Worm (Caenorhabditis elegans) whole organism, L3 larva: ENCODE data around the gene Y49A3A.3.

Experiments used
- R02D3.7 ChIP-seq: fragments of 150-350 bp; optimal IDR thresholded peaks from 2 replicates; lab custom pipeline; 2014; ENCODE audit warnings: missing biosample characterization, missing genetic modification characterization
- aly-2 ChIP-seq: fragments of 150-350 bp; optimal IDR thresholded peaks from 2 replicates; lab custom pipeline; 2014; ENCODE audit warnings: missing biosample characterization, missing genetic modification characterization
- ama-1 ChIP-seq: fragments of 150-350 bp; optimal IDR thresholded peaks from 2 replicates; lab custom pipeline; 2018
- ceh-16 ChIP-seq: sonication (generic microtip); optimal IDR thresholded peaks from 2 replicates; lab custom pipeline; 2017; ENCODE audit warnings: missing biosample characterization, missing genetic modification characterization
- ceh-28 ChIP-seq: fragments of 150-350 bp; optimal IDR thresholded peaks from 2 replicates; lab custom pipeline; 2014; ENCODE audit warnings: missing biosample characterization, missing genetic modification reagents, missing genetic modification characterization
- ceh-82 ChIP-seq: fragments of 150-350 bp; optimal IDR thresholded peaks from 2 replicates; lab custom pipeline; 2014; ENCODE audit warnings: missing biosample characterization, missing genetic modification characterization
- daf-12 ChIP-seq: fragments of 150-350 bp; optimal IDR thresholded peaks from 2 replicates; lab custom pipeline; 2014; ENCODE audit warnings: missing biosample characterization, missing genetic modification reagents, missing genetic modification characterization
- egl-27 ChIP-seq: sonication (generic microtip); optimal IDR thresholded peaks from 4 replicates; lab custom pipeline; 2017; ENCODE audit warnings: missing biosample characterization, missing genetic modification reagents, missing genetic modification characterization
- elt-1 ChIP-seq: fragments of 150-350 bp; optimal IDR thresholded peaks from 2 replicates; lab custom pipeline; 2014; ENCODE audit warnings: missing biosample characterization, missing genetic modification characterization
- elt-2 ChIP-seq: sonication (generic microtip); optimal IDR thresholded peaks from 2 replicates; lab custom pipeline; 2016; ENCODE audit warnings: missing genetic modification reagents, mild to moderate bottlenecking, missing genetic modification characterization, missing compliant biosample characterization
- eor-1 ChIP-seq, 2 experiments: fragments of 150-350 bp; optimal IDR thresholded peaks; 2 replicates each; lab custom pipeline; 2014 to 2018; ENCODE audit warnings: missing biosample characterization in 2 of 2, missing genetic modification characterization in 2 of 2
- fkh-2 ChIP-seq: fragments of 150-350 bp; optimal IDR thresholded peaks from 2 replicates; lab custom pipeline; 2014; ENCODE audit warnings: missing biosample characterization, missing genetic modification reagents, missing genetic modification characterization
- fos-1 ChIP-seq: fragments of 150-350 bp; optimal IDR thresholded peaks from 2 replicates; lab custom pipeline; 2014; ENCODE audit warnings: missing biosample characterization, missing genetic modification characterization
- hmg-11 ChIP-seq: sonication (generic microtip); optimal IDR thresholded peaks from 2 replicates; lab custom pipeline; 2016; ENCODE audit warnings: missing genetic modification characterization, missing compliant biosample characterization
- jun-1 ChIP-seq: fragments of 150-350 bp; optimal IDR thresholded peaks from 2 replicates; lab custom pipeline; 2014; ENCODE audit warnings: missing biosample characterization, missing genetic modification reagents, missing genetic modification characterization
- lin-15B ChIP-seq: fragments of 150-350 bp; optimal IDR thresholded peaks from 2 replicates; lab custom pipeline; 2014; ENCODE audit warnings: missing biosample characterization, missing genetic modification characterization
- lin-39 ChIP-seq: fragments of 150-350 bp; optimal IDR thresholded peaks from 2 replicates; lab custom pipeline; 2018; ENCODE audit warnings: missing biosample characterization, missing genetic modification reagents, missing genetic modification characterization
- lsy-12 ChIP-seq: sonication (generic microtip); optimal IDR thresholded peaks from 2 replicates; lab custom pipeline; 2016; ENCODE audit warnings: mild to moderate bottlenecking, missing genetic modification characterization, missing compliant biosample characterization
- mdl-1 ChIP-seq: fragments of 150-350 bp; optimal IDR thresholded peaks from 2 replicates; lab custom pipeline; 2014; ENCODE audit warnings: missing biosample characterization, missing genetic modification characterization
- mml-1 ChIP-seq: fragments of 150-350 bp; sonication (generic microtip); optimal IDR thresholded peaks from 3 replicates; lab custom pipeline; 2014; ENCODE audit warnings: missing biosample characterization, missing genetic modification characterization
- nfya-1 ChIP-seq: sonication (generic microtip); optimal IDR thresholded peaks from 2 replicates; lab custom pipeline; 2017; ENCODE audit warnings: missing genetic modification characterization, mild to moderate bottlenecking, missing compliant biosample characterization, antibody characterized with exemption, moderate library complexity; ENCODE audit not compliant: insufficient read depth
- nhr-11 ChIP-seq: fragments of 150-350 bp; optimal IDR thresholded peaks from 2 replicates; lab custom pipeline; 2014; ENCODE audit warnings: missing biosample characterization, missing genetic modification characterization
- nhr-12 ChIP-seq: fragments of 150-350 bp; optimal IDR thresholded peaks from 2 replicates; lab custom pipeline; 2014; ENCODE audit warnings: missing biosample characterization, missing genetic modification characterization
- nhr-23 ChIP-seq: fragments of 150-350 bp; optimal IDR thresholded peaks from 2 replicates; lab custom pipeline; 2014; ENCODE audit warnings: missing biosample characterization, missing genetic modification reagents, missing genetic modification characterization
- nhr-25 ChIP-seq: sonication (generic microtip); optimal IDR thresholded peaks from 2 replicates; lab custom pipeline; 2017; ENCODE audit warnings: missing biosample characterization, missing genetic modification characterization
- nhr-43 ChIP-seq: sonication (generic microtip); optimal IDR thresholded peaks from 2 replicates; lab custom pipeline; 2016; ENCODE audit warnings: mild to moderate bottlenecking, missing genetic modification characterization, missing compliant biosample characterization; ENCODE audit not compliant: poor library complexity, severe bottlenecking
- nhr-67 ChIP-seq: fragments of 150-350 bp; optimal IDR thresholded peaks from 2 replicates; lab custom pipeline; 2014; ENCODE audit warnings: missing biosample characterization, missing genetic modification characterization
- nhr-77 ChIP-seq: fragments of 150-350 bp; optimal IDR thresholded peaks from 2 replicates; lab custom pipeline; 2014; ENCODE audit warnings: missing biosample characterization, missing genetic modification characterization
- pha-4 ChIP-seq: fragments of 150-350 bp; optimal IDR thresholded peaks from 2 replicates; lab custom pipeline; 2014; ENCODE audit warnings: missing biosample characterization, missing genetic modification reagents, missing genetic modification characterization
- pqm-1 ChIP-seq: fragments of 150-350 bp; optimal IDR thresholded peaks from 2 replicates; lab custom pipeline; 2017; ENCODE audit warnings: missing biosample characterization, missing genetic modification characterization, inconsistent platforms
- sea-2 ChIP-seq: fragments of 150-350 bp; sonication (generic microtip); optimal IDR thresholded peaks from 4 replicates; lab custom pipeline; 2014; ENCODE audit warnings: missing biosample characterization, missing genetic modification reagents, missing genetic modification characterization
- skn-1 ChIP-seq: fragments of 150-350 bp; optimal IDR thresholded peaks from 2 replicates; lab custom pipeline; 2014; ENCODE audit warnings: missing biosample characterization, missing genetic modification characterization
- snpc-4 ChIP-seq: fragments of 150-350 bp; optimal IDR thresholded peaks from 2 replicates; lab custom pipeline; 2014; ENCODE audit warnings: missing biosample characterization, missing genetic modification characterization
- tbx-2 ChIP-seq: sonication (generic microtip); optimal IDR thresholded peaks from 2 replicates; lab custom pipeline; 2016; ENCODE audit warnings: mild to moderate bottlenecking, missing genetic modification characterization, missing compliant biosample characterization
- unc-39 ChIP-seq: sonication (generic microtip); optimal IDR thresholded peaks from 4 replicates; lab custom pipeline; 2017; ENCODE audit warnings: missing biosample characterization, missing genetic modification characterization
- unc-62 ChIP-seq: fragments of 150-350 bp; sonication (generic microtip); optimal IDR thresholded peaks from 4 replicates; lab custom pipeline; 2014; ENCODE audit warnings: missing biosample characterization, missing genetic modification reagents, missing genetic modification characterization
- zag-1 ChIP-seq: fragments of 150-350 bp; optimal IDR thresholded peaks from 2 replicates; lab custom pipeline; 2014; ENCODE audit warnings: missing biosample characterization, missing genetic modification characterization
- ztf-11 ChIP-seq: fragments of 150-350 bp; optimal IDR thresholded peaks from 2 replicates; lab custom pipeline; 2014; ENCODE audit warnings: missing biosample characterization, missing genetic modification characterization

Gene Y49A3A.3

ce11 chrV:14357347-14357746, 3.1 kb downstream of the Y49A3A.3 start:
- peak; percentile 86 for TF ChIP-seq nfya-1

- TF ChIP-seq nfya-1 (peak; percentile 14), fos-1 (tag; lab: Kevin White, UChicago) (no peak), snpc-4 (tag; lab: Kevin White, UChicago) (peak; percentile 77), aly-2 (tag; lab: Kevin White, UChicago) (no peak), mml-1 (tag; lab: Kevin White, UChicago) (no peak), elt-2 (peak; percentile 11)
Measured at ce11 chrV:14358577-14358976, 4.4 kb downstream of the Y49A3A.3 start, which contains the start of gene Y49A3A.4. TSS of gene Y49A3A.4 (minus strand) at chrV:14358890.

DNA sequence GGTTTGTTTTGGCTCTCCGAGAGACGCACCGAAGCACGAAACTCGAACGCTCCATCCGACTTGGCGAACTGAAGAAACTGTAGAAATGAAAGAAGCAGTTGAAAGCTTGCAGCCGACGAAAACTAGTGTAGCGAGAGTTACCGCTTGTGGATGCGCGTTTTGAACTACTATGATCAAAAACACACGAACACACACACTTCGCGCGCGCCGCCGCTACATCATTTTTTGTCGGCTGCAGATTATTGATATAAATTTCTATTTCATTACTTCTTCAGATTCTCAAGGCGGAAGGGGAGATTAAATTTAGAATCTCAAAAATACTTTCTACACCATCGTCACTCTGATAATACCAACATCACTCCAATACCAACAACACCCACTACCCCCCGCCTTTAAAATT, 7.8 kb downstream of the Y49A3A.3 start:
- no peak for TF ChIP-seq elt-1 (tag; lab: Kevin White, UChicago)
- TF ChIP-seq nhr-67 = no peak
- TF ChIP-seq, all 47 proteins: peak for 0

DNA sequence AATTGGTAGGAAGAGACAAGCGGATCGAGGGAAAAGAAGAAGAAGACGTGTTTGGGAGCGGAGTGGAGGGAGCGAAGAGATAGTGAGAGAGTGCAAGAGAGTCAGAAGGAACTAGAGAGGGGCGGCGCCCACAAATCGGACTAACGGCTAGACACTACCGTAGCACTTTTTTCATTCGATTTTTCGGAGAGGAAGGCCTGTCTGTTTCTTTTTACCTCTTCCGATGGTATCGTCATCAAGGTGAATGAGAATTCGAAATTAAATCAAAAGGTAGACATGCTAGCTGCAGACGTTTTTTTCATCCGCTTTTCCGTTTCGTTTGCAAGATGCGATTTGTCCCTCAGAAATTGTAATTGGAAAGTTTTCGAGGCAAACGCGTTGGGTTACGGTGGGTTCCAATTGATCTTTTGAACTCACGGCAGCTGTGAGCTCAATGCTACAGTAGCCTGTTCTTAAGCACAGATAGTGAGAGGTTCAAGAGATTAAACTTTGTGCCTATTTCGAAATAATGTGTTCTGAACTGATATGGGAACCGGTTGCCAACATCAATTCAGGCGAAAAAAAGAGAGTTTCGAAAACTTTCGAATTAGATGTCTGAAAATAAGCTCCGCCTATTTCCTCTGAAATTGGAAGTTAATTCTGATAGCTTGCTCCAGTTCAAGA, 10.5 kb downstream of the Y49A3A.3 start:
- TF ChIP-seq ama-1 (peak; percentile 35), nhr-25 (tag; lab: Kevin White, UChicago) (peak; percentile 88), ceh-16 (tag; lab: Kevin White, UChicago) (no peak), lsy-12 (peak; percentile 29), nhr-43 (peak; percentile 46), fkh-2 (tag; lab: Kevin White, UChicago) (no peak), nhr-23 (tag; lab: Kevin White, UChicago) (peak; percentile 14), unc-39 (tag; lab: Kevin White, UChicago) (no peak), hmg-11 (tag; lab: Kevin White, UChicago) (peak; percentile 66), nhr-12 (tag; lab: Kevin White, UChicago) (no peak), lin-39 (tag; lab: Kevin White, UChicago) (peak; percentile 47), nfya-1 (peak; percentile 100), skn-1 (no peak), ztf-11 (tag; lab: Kevin White, UChicago) (peak; percentile 33)

DNA sequence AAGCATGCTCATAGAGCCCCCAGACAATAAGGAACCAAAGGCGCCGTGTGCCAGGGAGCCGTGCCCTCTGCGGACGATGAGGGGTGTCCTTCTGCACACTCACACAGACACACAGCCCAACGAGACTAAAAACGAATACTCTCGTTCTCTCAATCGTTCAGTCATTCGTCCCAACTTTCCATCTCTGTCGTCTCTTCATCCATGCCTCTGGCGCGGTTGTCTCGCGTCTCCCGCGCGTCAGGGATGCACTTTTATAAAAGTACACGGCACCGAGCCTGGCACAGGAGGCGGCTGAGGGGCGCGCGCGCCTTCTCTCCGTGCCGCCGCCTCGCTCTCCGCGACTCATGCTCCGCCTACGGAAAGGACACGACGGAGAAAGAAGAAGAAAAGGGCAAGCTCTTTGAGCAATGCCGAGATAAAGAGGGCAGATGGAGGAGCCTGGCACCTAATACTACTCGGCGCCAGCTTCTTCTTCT, 12.3 kb downstream of the Y49A3A.3 start:
- TF ChIP-seq R02D3.7 (tag; lab: Kevin White, UChicago) (peak; percentile 52), elt-1 (tag; lab: Kevin White, UChicago) (peak; percentile 22), unc-62 (GFP tag; lab: Kevin White, UChicago) (peak; percentile 85), nhr-43 (peak; percentile 74), pqm-1 (tag; lab: Kevin White, UChicago) (peak; percentile 39), nhr-23 (tag; lab: Kevin White, UChicago) (peak; percentile 90), pha-4 (tag; lab: Kevin White, UChicago) (no peak), lsy-12 (peak; percentile 86), eor-1 (tag; optimal IDR thresholded peaks at IDR 0.05; lab: Kevin White, UChicago) (no peak), nhr-77 (tag; lab: Kevin White, UChicago) (no peak), jun-1 (peak; percentile 15), daf-12 (tag; lab: Kevin White, UChicago) (peak; percentile 99), lin-15B (tag; lab: Kevin White, UChicago) (peak; percentile 24), zag-1 (tag; lab: Kevin White, UChicago) (peak; percentile 65), snpc-4 (tag; lab: Kevin White, UChicago) (peak; percentile 44), ztf-11 (tag; lab: Kevin White, UChicago) (peak; percentile 38), ama-1 (no peak), fkh-2 (tag; lab: Kevin White, UChicago) (peak; percentile 63), hmg-11 (tag; lab: Kevin White, UChicago) (peak; percentile 83), nfya-1 (peak; percentile 95), lin-39 (tag; lab: Kevin White, UChicago) (peak; percentile 82), sea-2 (GFP tag; lab: Kevin White, UChicago) (no peak), nhr-11 (tag; lab: Kevin White, UChicago) (no peak), ceh-28 (tag; lab: Kevin White, UChicago) (peak; percentile 72), mdl-1 (tag; lab: Kevin White, UChicago) (peak; percentile 70), aly-2 (tag; lab: Kevin White, UChicago) (no peak), nhr-25 (tag; lab: Kevin White, UChicago) (peak; percentile 77), fos-1 (tag; lab: Kevin White, UChicago) (peak; percentile 82), ceh-82 (tag; lab: Kevin White, UChicago) (peak; percentile 72), elt-2 (peak; percentile 32), egl-27 (tag; lab: Kevin White, UChicago) (no peak), tbx-2 (tag; lab: Kevin White, UChicago) (peak; percentile 88), skn-1 (peak; percentile 63)
